Fruit fly (Drosophila melanogaster) whole organism, prepupa: ENCODE data around the gene Men-b.

Source experiments
- CG10631 ChIP-seq: fragments of 200-800 bp; sonication (Bioruptor generic); optimal IDR thresholded peaks from 2 replicates; lab custom pipeline; 2016; ENCODE audit warnings: missing biosample characterization, missing genetic modification characterization
- CG10669 ChIP-seq: fragments of 200-800 bp; sonication (Bioruptor generic); optimal IDR thresholded peaks from 3 replicates; lab custom pipeline; 2018; ENCODE audit warnings: missing biosample characterization, mild to moderate bottlenecking, missing genetic modification characterization, moderate library complexity
- CG11294 ChIP-seq: fragments of 200-800 bp; sonication (Bioruptor generic); IDR thresholded peaks from 2 replicates; pipeline ENCODE4 v1.3.6; 2022; ENCODE audit warnings: missing biosample characterization, missing genetic modification characterization
- CG15336 ChIP-seq: fragments of 200-800 bp; sonication (Bioruptor generic); IDR thresholded peaks from 2 replicates; pipeline ENCODE4 v1.3.6; 2022; ENCODE audit warnings: missing biosample characterization, missing genetic modification characterization
- CG1621 ChIP-seq: fragments of 200-800 bp; sonication (Bioruptor generic); optimal IDR thresholded peaks from 3 replicates; lab custom pipeline; 2018; ENCODE audit warnings: missing biosample characterization, mild to moderate bottlenecking, missing genetic modification characterization
- CG16779 ChIP-seq: fragments of 200-800 bp; sonication (Bioruptor generic); optimal IDR thresholded peaks from 3 replicates; lab custom pipeline; 2017; ENCODE audit warnings: missing biosample characterization, mild to moderate bottlenecking, missing genetic modification characterization
- CG3032 ChIP-seq: fragments of 200-800 bp; optimal IDR thresholded peaks from 2 replicates; lab custom pipeline; 2019; ENCODE audit warnings: missing biosample characterization, mild to moderate bottlenecking, missing genetic modification characterization, moderate library complexity
- CG31627 ChIP-seq: fragments of 200-800 bp; sonication (Bioruptor generic); optimal IDR thresholded peaks from 3 replicates; lab custom pipeline; 2016; ENCODE audit warnings: missing biosample characterization, missing genetic modification characterization
- CG32006 ChIP-seq: fragments of 200-800 bp; sonication (Bioruptor generic); optimal IDR thresholded peaks from 3 replicates; lab custom pipeline; 2017; ENCODE audit warnings: missing biosample characterization, mild to moderate bottlenecking, missing genetic modification characterization
- CG34406 ChIP-seq: fragments of 200-800 bp; sonication (Bioruptor generic); optimal IDR thresholded peaks from 3 replicates; lab custom pipeline; 2016; ENCODE audit warnings: missing biosample characterization, missing genetic modification characterization
- CG4318 ChIP-seq: fragments of 200-800 bp; sonication (Bioruptor generic); optimal IDR thresholded peaks from 3 replicates; lab custom pipeline; 2017; ENCODE audit warnings: missing biosample characterization, mild to moderate bottlenecking, missing genetic modification characterization
- CG6163 ChIP-seq: fragments of 200-800 bp; sonication (Bioruptor generic); IDR thresholded peaks from 3 replicates; pipeline ENCODE4 v1.3.6; 2022; ENCODE audit warnings: missing biosample characterization, missing genetic modification characterization
- CG6276 ChIP-seq: fragments of 200-800 bp; sonication (Bioruptor generic); optimal IDR thresholded peaks from 2 replicates; lab custom pipeline; 2017; ENCODE audit warnings: missing biosample characterization, mild to moderate bottlenecking, missing genetic modification characterization
- CG6792 ChIP-seq: fragments of 200-800 bp; sonication (Bioruptor generic); optimal IDR thresholded peaks from 3 replicates; lab custom pipeline; 2016; ENCODE audit warnings: missing biosample characterization, missing genetic modification characterization
- CG6808 ChIP-seq: fragments of 200-800 bp; sonication (Bioruptor generic); optimal IDR thresholded peaks from 3 replicates; lab custom pipeline; 2017; ENCODE audit warnings: missing biosample characterization, missing genetic modification characterization, mild to moderate bottlenecking, moderate library complexity, missing genetic modification reagents
- CG6854 ChIP-seq: fragments of 200-800 bp; sonication (Bioruptor generic); optimal IDR thresholded peaks from 2 replicates; lab custom pipeline; 2017; ENCODE audit warnings: missing biosample characterization, mild to moderate bottlenecking, missing genetic modification characterization
- CG7368 ChIP-seq: fragments of 200-800 bp; sonication (Bioruptor generic); optimal IDR thresholded peaks from 3 replicates; lab custom pipeline; 2016; ENCODE audit warnings: missing biosample characterization, missing genetic modification characterization
- CG8119 ChIP-seq: fragments of 200-800 bp; sonication (Bioruptor generic); IDR thresholded peaks from 3 replicates; pipeline ENCODE4 v1.3.6; 2022; ENCODE audit warnings: missing biosample characterization, missing genetic modification characterization
- CG8319 ChIP-seq: fragments of 200-800 bp; sonication (Bioruptor generic); optimal IDR thresholded peaks from 3 replicates; lab custom pipeline; 2016; ENCODE audit warnings: missing biosample characterization, missing genetic modification characterization
- CG8632 ChIP-seq: fragments of 200-800 bp; sonication (Bioruptor generic); optimal IDR thresholded peaks from 3 replicates; lab custom pipeline; 2016; ENCODE audit warnings: missing biosample characterization, missing genetic modification characterization
- CG9139 ChIP-seq: fragments of 200-800 bp; sonication (Bioruptor generic); optimal IDR thresholded peaks from 3 replicates; lab custom pipeline; 2017; ENCODE audit warnings: missing biosample characterization, mild to moderate bottlenecking, missing genetic modification characterization
- Eip75B ChIP-seq: fragments of 200-800 bp; sonication (Bioruptor generic); optimal IDR thresholded peaks from 3 replicates; lab custom pipeline; 2016; ENCODE audit warnings: missing biosample characterization, missing genetic modification characterization
- Eip78C ChIP-seq: fragments of 200-800 bp; sonication (Bioruptor generic); peaks from one replicate; lab custom pipeline; 2016; ENCODE audit warnings: missing biosample characterization, missing genetic modification characterization
- Eip93F ChIP-seq: fragments of 200-800 bp; sonication (Bioruptor generic); optimal IDR thresholded peaks from 2 replicates; lab custom pipeline; 2016; ENCODE audit warnings: missing biosample characterization, mild to moderate bottlenecking, missing genetic modification characterization
- Ets21C ChIP-seq: fragments of 200-800 bp; sonication (Bioruptor generic); optimal IDR thresholded peaks from 3 replicates; lab custom pipeline; 2016; ENCODE audit warnings: missing biosample characterization, missing genetic modification characterization
- Gug ChIP-seq: fragments of 200-800 bp; sonication (Bioruptor generic); IDR thresholded peaks from 2 replicates; pipeline ENCODE4 v1.3.6; 2022; ENCODE audit warnings: missing biosample characterization, missing genetic modification characterization
- Hr38 ChIP-seq: sonication (Bioruptor generic); optimal IDR thresholded peaks from 2 replicates; lab custom pipeline; 2016; ENCODE audit warnings: missing biosample characterization, missing genetic modification characterization
- Hr39 ChIP-seq: fragments of 200-800 bp; sonication (Bioruptor generic); optimal IDR thresholded peaks from 2 replicates; lab custom pipeline; 2016; ENCODE audit warnings: missing biosample characterization, missing genetic modification characterization
- Hr4 ChIP-seq: fragments of 200-800 bp; sonication (Bioruptor generic); optimal IDR thresholded peaks from 3 replicates; lab custom pipeline; 2016; ENCODE audit warnings: missing biosample characterization, missing genetic modification characterization
- Lpt ChIP-seq: fragments of 200-800 bp; sonication (Bioruptor generic); optimal IDR thresholded peaks from 3 replicates; lab custom pipeline; 2016; ENCODE audit warnings: missing biosample characterization, missing genetic modification characterization
- OdsH ChIP-seq: fragments of 200-800 bp; sonication (Bioruptor generic); optimal IDR thresholded peaks from 3 replicates; lab custom pipeline; 2016; ENCODE audit warnings: missing biosample characterization, missing genetic modification characterization
- Smox ChIP-seq: fragments of 200-800 bp; sonication (Bioruptor generic); optimal IDR thresholded peaks from 3 replicates; lab custom pipeline; 2016; ENCODE audit warnings: missing biosample characterization, missing genetic modification characterization
- Sox102F ChIP-seq: fragments of 200-800 bp; sonication (Bioruptor generic); optimal IDR thresholded peaks from 2 replicates; lab custom pipeline; 2016; ENCODE audit warnings: missing biosample characterization, mild to moderate bottlenecking, missing genetic modification characterization
- Sox14 ChIP-seq: fragments of 200-800 bp; sonication (Bioruptor generic); optimal IDR thresholded peaks from 3 replicates; lab custom pipeline; 2016; ENCODE audit warnings: missing biosample characterization, missing genetic modification characterization
- Sox15 ChIP-seq: fragments of 200-800 bp; sonication (Bioruptor generic); optimal IDR thresholded peaks from 3 replicates; lab custom pipeline; 2016; ENCODE audit warnings: missing biosample characterization, missing genetic modification characterization
- acj6 ChIP-seq: fragments of 200-800 bp; sonication (Bioruptor generic); optimal IDR thresholded peaks from 3 replicates; lab custom pipeline; 2016; ENCODE audit warnings: missing biosample characterization, missing genetic modification characterization
- cyc ChIP-seq: fragments of 200-800 bp; sonication (Bioruptor generic); optimal IDR thresholded peaks from 3 replicates; lab custom pipeline; 2016; ENCODE audit warnings: missing biosample characterization, missing genetic modification characterization
- dsx ChIP-seq: fragments of 200-800 bp; optimal IDR thresholded peaks from 3 replicates; lab custom pipeline; 2019; ENCODE audit warnings: missing biosample characterization, mild to moderate bottlenecking, missing genetic modification characterization, moderate library complexity; ENCODE audit not compliant: poor library complexity, severe bottlenecking
- eg ChIP-seq: fragments of 200-800 bp; sonication (Bioruptor generic); IDR thresholded peaks from 3 replicates; pipeline ENCODE4 v1.3.6; 2022; ENCODE audit warnings: missing biosample characterization, missing genetic modification characterization
- esn ChIP-seq: fragments of 200-800 bp; sonication (Bioruptor generic); optimal IDR thresholded peaks from 2 replicates; lab custom pipeline; 2016; ENCODE audit warnings: missing biosample characterization, mild to moderate bottlenecking, missing genetic modification characterization, moderate library complexity
- fd85E ChIP-seq: fragments of 200-800 bp; sonication (Bioruptor generic); optimal IDR thresholded peaks from 3 replicates; lab custom pipeline; 2016; ENCODE audit warnings: missing biosample characterization, missing genetic modification characterization
- fkh ChIP-seq: fragments of 200-800 bp; sonication (Bioruptor generic); optimal IDR thresholded peaks from 3 replicates; lab custom pipeline; 2017; ENCODE audit warnings: missing biosample characterization, mild to moderate bottlenecking, missing genetic modification characterization, moderate library complexity
- lz ChIP-seq: fragments of 200-800 bp; sonication (Bioruptor generic); optimal IDR thresholded peaks from 3 replicates; lab custom pipeline; 2016; ENCODE audit warnings: missing biosample characterization, missing genetic modification characterization
- net ChIP-seq: fragments of 200-800 bp; sonication (Bioruptor generic); optimal IDR thresholded peaks from 3 replicates; lab custom pipeline; 2016; ENCODE audit warnings: missing biosample characterization, missing genetic modification characterization
- pdm3 ChIP-seq: fragments of 200-800 bp; sonication (Bioruptor generic); optimal IDR thresholded peaks from 3 replicates; lab custom pipeline; 2016; ENCODE audit warnings: missing biosample characterization, missing genetic modification characterization
- salr ChIP-seq, 2 experiments: fragments of 200-800 bp; sonication (Bioruptor generic); optimal IDR thresholded peaks; 3 replicates each; lab custom pipeline; 2016 to 2018; ENCODE audit warnings: missing biosample characterization in 2 of 2, missing genetic modification characterization in 2 of 2, mild to moderate bottlenecking in 1 of 2
- spab ChIP-seq: fragments of 200-800 bp; sonication (Bioruptor generic); optimal IDR thresholded peaks from 2 replicates; lab custom pipeline; 2017; ENCODE audit warnings: missing biosample characterization, mild to moderate bottlenecking, missing genetic modification characterization, missing genetic modification reagents
- ss ChIP-seq, 2 experiments: fragments of 200-800 bp; sonication (Bioruptor generic); optimal IDR thresholded peaks; 2 replicates in 1 of 2; 3 replicates in 1 of 2; lab custom pipeline; 2017 to 2018; ENCODE audit warnings: mild to moderate bottlenecking in 2 of 2, missing biosample characterization in 2 of 2, missing genetic modification characterization in 2 of 2, moderate library complexity in 1 of 2
- svp ChIP-seq: fragments of 200-800 bp; sonication (Bioruptor generic); peaks from one replicate; lab custom pipeline; 2016; ENCODE audit warnings: missing biosample characterization, missing genetic modification characterization

Gene Men-b

dm6 chr3R:27175710-27176109, 24.2 kb downstream of the Men-b start (continued):
- TF ChIP-seq CG1621 (tag; lab: Kevin White, UChicago) (no peak), dsx (GFP tag; lab: Kevin White, UChicago) (no peak), cyc (GFP tag; lab: Kevin White, UChicago) (peak; percentile 31), Gug (no peak), fd85E (GFP tag; lab: Kevin White, UChicago) (no peak), CG8119 (GFP tag; lab: Robert Waterston, UW) (peak; percentile 67; the same call in 2 of the 3 replicates), eg (GFP tag; lab: Robert Waterston, UW) (no peak), salr (GFP tag; optimal IDR thresholded peaks at IDR 0.05; lab: Kevin White, UChicago) (no peak), CG6163 (GFP tag; lab: Robert Waterston, UW) (no peak), CG31627 (GFP tag; lab: Kevin White, UChicago) (peak; percentile 12), CG8319 (GFP tag; lab: Kevin White, UChicago) (no peak), CG6276 (GFP tag; lab: Kevin White, UChicago) (peak; percentile 10), Ets21C (GFP tag; lab: Kevin White, UChicago) (no peak), CG8632 (GFP tag; lab: Kevin White, UChicago) (peak; percentile 19), spab (GFP tag; lab: Kevin White, UChicago) (peak; percentile 37), OdsH (GFP tag; lab: Kevin White, UChicago) (peak; percentile 25), CG4318 (GFP tag; lab: Kevin White, UChicago) (peak; percentile 48), CG3032 (tag; lab: Kevin White, UChicago) (peak; percentile 49), Sox14 (GFP tag; lab: Kevin White, UChicago) (peak; percentile 0)
- TF ChIP-seq, all 60 proteins: peak for 39

dm6 chr3R:27177567-27177966, 26.1 kb downstream of the Men-b start:
- TF ChIP-seq esn (GFP tag; lab: Kevin White, UChicago) (peak; percentile 47), CG4318 (GFP tag; lab: Kevin White, UChicago) (no peak), CG9139 (no peak), Gug (no peak), CG34406 (GFP tag; lab: Kevin White, UChicago) (peak; percentile 42), CG7368 (GFP tag; lab: Kevin White, UChicago) (no peak), net (GFP tag; lab: Kevin White, UChicago) (peak; percentile 18), Eip75B (peak; percentile 24), svp (GFP tag; lab: Kevin White, UChicago) (peak; percentile 62), CG10669 (GFP tag; lab: Kevin White, UChicago) (peak; percentile 29), cyc (GFP tag; lab: Kevin White, UChicago) (peak; percentile 13), CG6792 (GFP tag; lab: Kevin White, UChicago) (peak; percentile 48), Smox (GFP tag; lab: Kevin White, UChicago) (no peak), lz (peak; percentile 13), CG8119 (GFP tag; lab: Robert Waterston, UW) (no peak), CG6854 (GFP tag; lab: Kevin White, UChicago) (peak; percentile 33), Hr38 (GFP tag; lab: Kevin White, UChicago) (no peak), CG10631 (GFP tag; lab: Kevin White, UChicago) (peak; percentile 55), CG15336 (GFP tag; lab: Robert Waterston, UW) (peak; percentile 48; the same call in 1 of the 2 replicates), fkh (GFP tag; lab: Kevin White, UChicago) (no peak), CG16779 (no peak), Ets21C (GFP tag; lab: Kevin White, UChicago) (no peak), ss (GFP tag; optimal IDR thresholded peaks at IDR 0.05; lab: Kevin White, UChicago) (peak; percentile 31 to 76), Hr39 (GFP tag; lab: Kevin White, UChicago) (no peak), Sox15 (GFP tag; lab: Kevin White, UChicago) (no peak), acj6 (peak; percentile 56), Lpt (no peak), salr (GFP tag; optimal IDR thresholded peaks at IDR 0.05; lab: Kevin White, UChicago) (peak in 1 of 2 experiments; percentile 14), Eip78C (GFP tag; lab: Kevin White, UChicago) (peak; percentile 75), pdm3 (no peak), CG8632 (GFP tag; lab: Kevin White, UChicago) (peak; percentile 16), CG11294 (no peak), Eip93F (GFP tag; lab: Kevin White, UChicago) (no peak), CG31627 (GFP tag; lab: Kevin White, UChicago) (no peak), Sox102F (GFP tag; lab: Kevin White, UChicago) (no peak), CG6808 (GFP tag; lab: Kevin White, UChicago) (peak; percentile 50), CG32006 (GFP tag; lab: Kevin White, UChicago) (peak; percentile 17), OdsH (GFP tag; lab: Kevin White, UChicago) (peak; percentile 50), Hr4 (GFP tag; lab: Kevin White, UChicago) (no peak), CG3032 (tag; lab: Kevin White, UChicago) (peak; percentile 54)
